Worm (Caenorhabditis elegans): Measurements from ENCODE around the gene znf-622.

- TF ChIP-seq snpc-4 (tag; optimal IDR thresholded peaks at IDR 0.05) (no peak), egl-27 (tag; optimal IDR thresholded peaks at IDR 0.05) (no peak), zag-1 (tag; optimal IDR thresholded peaks at IDR 0.05) (no peak), R02D3.7 (tag; optimal IDR thresholded peaks at IDR 0.05) (no peak), unc-62 (GFP tag; optimal IDR thresholded peaks at IDR 0.05) (no peak), nhr-10 (tag; optimal IDR thresholded peaks at IDR 0.05) (no peak), nhr-129 (tag; optimal IDR thresholded peaks at IDR 0.05) (no peak), elt-3 (tag; optimal IDR thresholded peaks at IDR 0.05) (no peak), ZK546.5 (tag; optimal IDR thresholded peaks at IDR 0.05) (no peak)
Observed at ce11 chrIII:6399424-6399823, 18.0 kb downstream of the znf-622 start.

Data from whole organism, L2 larva.